Worm (Caenorhabditis elegans) whole organism, L4 larva: Measurements from ENCODE around the gene srt-27.

Experiments used
- ceh-20 ChIP-seq: fragments of 200-800 bp; sonication (Bioruptor generic); IDR thresholded peaks from 2 replicates; pipeline ENCODE4 v1.3.6; 2022; ENCODE audit warnings: missing genetic modification reagents, missing genetic modification characterization, missing compliant biosample characterization
- lsy-2 ChIP-seq, 2 experiments: fragments of 150-350 bp in 1 of 2; sonication (generic microtip) in 1 of 2; optimal IDR thresholded peaks; 2 replicates each; lab custom pipeline; 2014 to 2017; ENCODE audit warnings: missing biosample characterization in 2 of 2, missing genetic modification characterization in 2 of 2
- unc-39 ChIP-seq: sonication (generic microtip); optimal IDR thresholded peaks from 2 replicates; lab custom pipeline; 2017; ENCODE audit warnings: missing biosample characterization, missing genetic modification characterization

- TF ChIP-seq lsy-2 (tag; optimal IDR thresholded peaks at IDR 0.05; lab: Kevin White, UChicago) = no peak
- TF ChIP-seq ceh-20 (GFP tag; lab: Robert Waterston, UW) = no peak
- no peak for TF ChIP-seq unc-39 (tag; lab: Kevin White, UChicago)
These were observed 4.6 kb upstream of the srt-27 start, which contains the start of gene srg-59 for ce11 chrV:2725225-2725624.
